In genomic region chr2L:9448322-9449256, dm6 we compare ENCODE assay signal across 6 fruit fly cellular contexts.
TF ChIP-seq lines count a peak whose summit lies in the region.

No protein-coding gene starts in this region.

- no peak for TF ChIP-seq CTCF in whole organism, embryonic (GFP tag; optimal IDR thresholded peaks at IDR 0.05; lab: Kevin White, UChicago)

TF ChIP-seq in whole organism, 6 proteins besides CTCF, POLR2A, EP300 and RAD21:
- TF ChIP-seq pan (optimal IDR thresholded peaks at IDR 0.05; lab: Kevin White, UChicago) = no peak
- no peak for TF ChIP-seq usp (GFP tag; optimal IDR thresholded peaks at IDR 0.05; lab: Kevin White, UChicago)
- peak; percentile 42 for TF ChIP-seq CG8478 (optimal IDR thresholded peaks at IDR 0.05; lab: Kevin White, UChicago)

TF ChIP-seq in whole organism, adult, 20 proteins besides CTCF, POLR2A, EP300 and RAD21:
- no peak for TF ChIP-seq toe (GFP tag; optimal IDR thresholded peaks at IDR 0.05; lab: Kevin White, UChicago)
- TF ChIP-seq CG5204 (GFP tag; optimal IDR thresholded peaks at IDR 0.05; lab: Kevin White, UChicago) = peak; percentile 8
- no peak for TF ChIP-seq Crg-1 (GFP tag; optimal IDR thresholded peaks at IDR 0.05; lab: Kevin White, UChicago)
- TF ChIP-seq CG14711 (tag; optimal IDR thresholded peaks at IDR 0.05; lab: Kevin White, UChicago) = peak; percentile 4
- TF ChIP-seq tj (GFP tag; optimal IDR thresholded peaks at IDR 0.05; lab: Kevin White, UChicago) = no peak
TF ChIP-seq in whole organism, adult: peak in this region for 2.

TF ChIP-seq in whole organism, embryonic, 481 proteins besides CTCF, POLR2A, EP300 and RAD21 (continues in another document):
- TF ChIP-seq Hr51 (GFP tag; optimal IDR thresholded peaks at IDR 0.05; lab: Kevin White, UChicago) (peak in 1 of 2 experiments; percentile 17), lab (GFP tag; optimal IDR thresholded peaks at IDR 0.05; lab: Kevin White, UChicago) (no peak), CG8944 (GFP tag; optimal IDR thresholded peaks at IDR 0.05; lab: Kevin White, UChicago) (peak; percentile 37), CG15011 (GFP tag; optimal IDR thresholded peaks at IDR 0.05; lab: Kevin White, UChicago) (no peak), CG1529 (GFP tag; optimal IDR thresholded peaks at IDR 0.05; lab: Kevin White, UChicago) (no peak), CG11093 (GFP tag; IDR thresholded peaks at IDR 0.05; lab: Robert Waterston, UW) (no peak), lmd (GFP tag; IDR thresholded peaks at IDR 0.05; lab: Robert Waterston, UW) (peak; percentile 8), rib (GFP tag; IDR thresholded peaks at IDR 0.05; lab: Robert Waterston, UW) (no peak), CG13775 (GFP tag; optimal IDR thresholded peaks at IDR 0.05; lab: Kevin White, UChicago) (peak; percentile 25), MBD-R2 (GFP tag; IDR thresholded peaks at IDR 0.05; lab: Robert Waterston, UW) (no peak), pb (GFP tag; optimal IDR thresholded peaks at IDR 0.05; lab: Kevin White, UChicago) (peak; percentile 9), CG1233 (GFP tag; optimal IDR thresholded peaks at IDR 0.05; lab: Kevin White, UChicago) (no peak), CG14710 (tag; optimal IDR thresholded peaks at IDR 0.05; lab: Kevin White, UChicago) (peak; percentile 33), CG3838 (GFP tag; optimal IDR thresholded peaks at IDR 0.05; lab: Kevin White, UChicago) (no peak), ase (GFP tag; IDR thresholded peaks at IDR 0.05; lab: Robert Waterston, UW) (no peak), CG9609 (GFP tag; optimal IDR thresholded peaks at IDR 0.05; lab: Kevin White, UChicago) (peak; percentile 57), repo (GFP tag; optimal IDR thresholded peaks at IDR 0.05; lab: Kevin White, UChicago) (no peak), fd64A (GFP tag; optimal IDR thresholded peaks at IDR 0.05; lab: Kevin White, UChicago) (no peak), ttk (GFP tag; IDR thresholded peaks at IDR 0.05; lab: Robert Waterston, UW) (no peak), D19B (GFP tag; optimal IDR thresholded peaks at IDR 0.05; lab: Kevin White, UChicago) (no peak), CG2678 (tag; optimal IDR thresholded peaks at IDR 0.05; lab: Kevin White, UChicago) (peak; percentile 13), H15 (GFP tag; IDR thresholded peaks at IDR 0.05; lab: Robert Waterston, UW) (no peak)

TF ChIP-seq in whole organism, prepupa, 60 proteins besides CTCF, POLR2A, EP300 and RAD21 (continues in another document):
- peak; percentile 25 for TF ChIP-seq Smox (GFP tag; optimal IDR thresholded peaks at IDR 0.05; lab: Kevin White, UChicago)
- no peak for TF ChIP-seq Ets21C (GFP tag; optimal IDR thresholded peaks at IDR 0.05; lab: Kevin White, UChicago)
- TF ChIP-seq CG11762 (GFP tag; optimal IDR thresholded peaks at IDR 0.05; lab: Kevin White, UChicago; ENCODE audit: insufficient read depth) = no peak
- no peak for TF ChIP-seq CG11294 (GFP tag; IDR thresholded peaks at IDR 0.05; lab: Robert Waterston, UW)
- peak; percentile 9 for TF ChIP-seq acj6 (GFP tag; optimal IDR thresholded peaks at IDR 0.05; lab: Kevin White, UChicago)
- no peak for TF ChIP-seq CG1621 (tag; optimal IDR thresholded peaks at IDR 0.05; lab: Kevin White, UChicago)
- no peak for TF ChIP-seq Eip93F (GFP tag; optimal IDR thresholded peaks at IDR 0.05; lab: Kevin White, UChicago)
- TF ChIP-seq CG8119 (GFP tag; IDR thresholded peaks at IDR 0.05; lab: Robert Waterston, UW) = no peak
- TF ChIP-seq CG34406 (GFP tag; optimal IDR thresholded peaks at IDR 0.05; lab: Kevin White, UChicago) = no peak
- TF ChIP-seq CG6854 (GFP tag; optimal IDR thresholded peaks at IDR 0.05; lab: Kevin White, UChicago) = no peak
- TF ChIP-seq Blimp-1 (GFP tag; optimal IDR thresholded peaks at IDR 0.05; lab: Kevin White, UChicago) = no peak
- peak; percentile 73 for TF ChIP-seq esn (GFP tag; optimal IDR thresholded peaks at IDR 0.05; lab: Kevin White, UChicago)
- no peak for TF ChIP-seq Sox14 (GFP tag; optimal IDR thresholded peaks at IDR 0.05; lab: Kevin White, UChicago)
- TF ChIP-seq Lpt (GFP tag; optimal IDR thresholded peaks at IDR 0.05; lab: Kevin White, UChicago) = no peak
- TF ChIP-seq Hr38 (GFP tag; optimal IDR thresholded peaks at IDR 0.05; lab: Kevin White, UChicago) = no peak
- TF ChIP-seq fkh (GFP tag; optimal IDR thresholded peaks at IDR 0.05; lab: Kevin White, UChicago) = no peak
- TF ChIP-seq cyc (GFP tag; optimal IDR thresholded peaks at IDR 0.05; lab: Kevin White, UChicago) = peak; percentile 1
- no peak for TF ChIP-seq Gug (GFP tag; IDR thresholded peaks at IDR 0.05; lab: Robert Waterston, UW)
- peak in 1 of 2 experiments; percentile 37 for TF ChIP-seq salr (GFP tag; optimal IDR thresholded peaks at IDR 0.05; lab: Kevin White, UChicago)
- TF ChIP-seq Eip78C (GFP tag; lab: Kevin White, UChicago) = peak; percentile 51
- no peak for TF ChIP-seq CG6163 (GFP tag; IDR thresholded peaks at IDR 0.05; lab: Robert Waterston, UW)
- TF ChIP-seq dsx (GFP tag; optimal IDR thresholded peaks at IDR 0.05; lab: Kevin White, UChicago; ENCODE audit: poor library complexity, severe bottlenecking) = no peak

TF ChIP-seq in whole organism, pupa, 21 proteins besides CTCF, POLR2A, EP300 and RAD21:
- TF ChIP-seq Snoo (tag; optimal IDR thresholded peaks at IDR 0.05; lab: Kevin White, UChicago) = peak; percentile 20
- no peak for TF ChIP-seq CG15710 (tag; optimal IDR thresholded peaks at IDR 0.05; lab: Kevin White, UChicago)
- peak; percentile 2 for TF ChIP-seq CG14655 (GFP tag; optimal IDR thresholded peaks at IDR 0.05; lab: Kevin White, UChicago)
- peak; percentile 57 for TF ChIP-seq EcR (GFP tag; optimal IDR thresholded peaks at IDR 0.05; lab: Kevin White, UChicago)
TF ChIP-seq in whole organism, pupa: peak in this region for 3.

TF ChIP-seq in whole organism, wandering third instar larva, 38 proteins besides CTCF, POLR2A, EP300 and RAD21:
- no peak for TF ChIP-seq Mio (GFP tag; optimal IDR thresholded peaks at IDR 0.05; lab: Kevin White, UChicago)
- peak; percentile 71 for TF ChIP-seq Myc (optimal IDR thresholded peaks at IDR 0.05; lab: Kevin White, UChicago)
- TF ChIP-seq fru (GFP tag; optimal IDR thresholded peaks at IDR 0.05; lab: Kevin White, UChicago) = peak; percentile 41
- TF ChIP-seq ey (GFP tag; optimal IDR thresholded peaks at IDR 0.05; lab: Kevin White, UChicago) = peak; percentile 46
- peak; percentile 34 for TF ChIP-seq CrebA (GFP tag; optimal IDR thresholded peaks at IDR 0.05; lab: Kevin White, UChicago; ENCODE audit: borderline replicate concordance)
- peak; percentile 9 to 19 for TF ChIP-seq dl (GFP tag; optimal IDR thresholded peaks at IDR 0.05; lab: Kevin White, UChicago; ENCODE audit: insufficient read depth in 1 of 2, partially characterized antibody in 2 of 2)
- no peak for TF ChIP-seq jim (GFP tag; optimal IDR thresholded peaks at IDR 0.05; lab: Kevin White, UChicago)
- TF ChIP-seq HLH106 (tag; optimal IDR thresholded peaks at IDR 0.05; lab: Kevin White, UChicago) = peak; percentile 19
- no peak for TF ChIP-seq CG9705 (GFP tag; optimal IDR thresholded peaks at IDR 0.05; lab: Kevin White, UChicago)
- peak; percentile 33 for TF ChIP-seq psq (GFP tag; optimal IDR thresholded peaks at IDR 0.05; lab: Kevin White, UChicago)
- peak in 1 of 2 experiments; percentile 10 for TF ChIP-seq foxo (GFP tag; optimal IDR thresholded peaks at IDR 0.05; lab: Kevin White, UChicago)
- no peak for TF ChIP-seq usp (GFP tag; optimal IDR thresholded peaks at IDR 0.05; lab: Kevin White, UChicago)
